Worm (Caenorhabditis elegans) whole organism, midembryonic: ENCODE results near the gene Y22D7AL.9.

Source experiments
- T22C8.4 ChIP-seq: fragments of 200-800 bp; sonication (Bioruptor generic); IDR thresholded peaks from 2 replicates; pipeline ENCODE4 v1.3.6; 2022; ENCODE audit warnings: missing genetic modification characterization, missing compliant biosample characterization
- cog-1 ChIP-seq: sonication (generic microtip); optimal IDR thresholded peaks from 2 replicates; lab custom pipeline; 2016; ENCODE audit warnings: missing genetic modification characterization, missing compliant biosample characterization
- flt-1 ChIP-seq: fragments of 200-800 bp; sonication (Bioruptor generic); IDR thresholded peaks from 2 replicates; pipeline ENCODE4 v1.3.6; 2022; ENCODE audit warnings: missing genetic modification characterization, missing compliant biosample characterization
- med-1 ChIP-seq: sonication (generic microtip); optimal IDR thresholded peaks from 2 replicates; lab custom pipeline; 2017; ENCODE audit warnings: missing genetic modification characterization, mild to moderate bottlenecking, missing compliant biosample characterization, antibody characterized with exemption, missing genetic modification reagents; ENCODE audit not compliant: insufficient read depth
- ztf-23 ChIP-seq: fragments of 200-800 bp; sonication (Bioruptor generic); IDR thresholded peaks from 2 replicates; pipeline ENCODE4 v1.3.6; 2022; ENCODE audit warnings: missing genetic modification reagents, missing genetic modification characterization, missing compliant biosample characterization

ce11 chrIII:1641163-1641562, 27.3 kb upstream of the Y22D7AL.9 start, which contains the start of gene Y22D7AL.3:
- TF ChIP-seq cog-1 (tag; lab: Kevin White, UChicago) (no peak), flt-1 (no peak), med-1 (GFP tag; lab: Kevin White, UChicago) (no peak), T22C8.4 (GFP tag; lab: Robert Waterston, UW) (no peak), ztf-23 (GFP tag; lab: Robert Waterston, UW) (no peak)
